Worm (Caenorhabditis elegans) whole organism, young adult: ENCODE results near the gene dhps-1.
A peak's percentile ranks its signal among the peaks of the same experiment; 100 is the strongest.

Experiments used
- Y95B8A.8 ChIP-seq: fragments of 200-800 bp; sonication (Bioruptor generic); IDR thresholded peaks from 2 replicates; pipeline ENCODE4 v1.3.6; 2022; ENCODE audit warnings: missing genetic modification reagents, missing genetic modification characterization, missing compliant biosample characterization
- akir-1 ChIP-seq: fragments of 200-800 bp; sonication (Bioruptor generic); optimal IDR thresholded peaks from 2 replicates; lab custom pipeline; 2018; ENCODE audit warnings: mild to moderate bottlenecking, missing genetic modification characterization, moderate library complexity, missing compliant biosample characterization
- ceh-58 ChIP-seq: fragments of 200-800 bp; sonication (Bioruptor generic); IDR thresholded peaks from 2 replicates; pipeline ENCODE4 v1.3.6; 2022; ENCODE audit warnings: missing genetic modification characterization, missing compliant biosample characterization
- efl-1 ChIP-seq: fragments of 150-350 bp; optimal IDR thresholded peaks from 2 replicates; lab custom pipeline; 2014; ENCODE audit warnings: missing biosample characterization, missing genetic modification reagents, missing genetic modification characterization
- ztf-25 ChIP-seq: fragments of 200-800 bp; sonication (Bioruptor generic); IDR thresholded peaks from 2 replicates; pipeline ENCODE4 v1.3.6; 2022; ENCODE audit warnings: missing genetic modification reagents, missing genetic modification characterization, missing compliant biosample characterization

DNA sequence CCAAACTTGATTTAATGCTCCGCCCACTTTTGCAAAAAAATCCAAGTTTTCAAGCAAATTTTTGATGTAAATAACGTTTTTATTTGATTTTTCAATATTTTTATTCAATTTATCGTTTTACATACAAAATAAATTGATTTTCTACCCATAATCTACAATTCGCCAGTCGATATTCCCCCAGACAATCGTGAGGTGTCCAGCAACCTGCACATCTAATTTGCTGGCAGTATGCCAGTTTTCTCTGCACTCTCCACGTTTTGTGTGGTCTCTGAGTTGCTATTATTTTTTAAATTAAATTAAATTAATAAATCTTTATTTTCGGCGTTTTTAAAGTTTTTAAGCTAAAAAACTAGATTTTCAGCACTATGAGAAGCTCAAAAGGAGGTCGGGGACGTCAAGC lies 12.7 kb upstream of the dhps-1 start:
- TF ChIP-seq ztf-25 (GFP tag; lab: Robert Waterston, UW) (no peak), efl-1 (GFP tag; lab: Kevin White, UChicago) (peak; percentile 55), akir-1 (GFP tag; lab: Kevin White, UChicago) (no peak), ceh-58 (GFP tag; lab: Robert Waterston, UW) (no peak), Y95B8A.8 (GFP tag; lab: Robert Waterston, UW) (peak; percentile 97)
